Worm (Caenorhabditis elegans) whole organism, L1 larva: ENCODE measurements around the gene got-2.2.

Experiments used
- aly-2 ChIP-seq: fragments of 150-350 bp; optimal IDR thresholded peaks from 2 replicates; lab custom pipeline; 2014; ENCODE audit warnings: missing biosample characterization, missing genetic modification characterization
- ama-1 ChIP-seq: fragments of 150-350 bp; optimal IDR thresholded peaks from 2 replicates; lab custom pipeline; 2014
- ceh-90 ChIP-seq: sonication (generic microtip); optimal IDR thresholded peaks from 2 replicates; lab custom pipeline; 2016; ENCODE audit warnings: missing genetic modification characterization, missing compliant biosample characterization
- efl-1 ChIP-seq, 4 experiments: fragments of 150-350 bp; optimal IDR thresholded peaks in 3 of 4; peaks in 1 of 4; 1 replicate in 1 of 4; 2 replicates in 3 of 4; lab custom pipeline; 2014; ENCODE audit warnings: missing biosample characterization in 2 of 4, missing genetic modification characterization in 2 of 4, missing genetic modification reagents in 2 of 4
- lin-13 ChIP-seq: fragments of 150-350 bp; optimal IDR thresholded peaks from 2 replicates; lab custom pipeline; 2014; ENCODE audit warnings: missing biosample characterization, missing genetic modification reagents, missing genetic modification characterization
- lin-39 ChIP-seq: fragments of 150-350 bp; optimal IDR thresholded peaks from 2 replicates; lab custom pipeline; 2014; ENCODE audit warnings: missing biosample characterization, missing genetic modification reagents, missing genetic modification characterization
- mab-9 ChIP-seq: fragments of 200-800 bp; sonication (Bioruptor generic); IDR thresholded peaks from 2 replicates; pipeline ENCODE4 v1.3.6; 2022; ENCODE audit warnings: missing genetic modification reagents, missing genetic modification characterization, missing compliant biosample characterization
- mdl-1 ChIP-seq, 2 experiments: fragments of 150-350 bp; optimal IDR thresholded peaks; 2 replicates each; lab custom pipeline; 2014 to 2017; ENCODE audit warnings: missing biosample characterization in 2 of 2, missing genetic modification characterization in 2 of 2, inconsistent platforms in 1 of 2
- nhr-90 ChIP-seq: sonication (generic microtip); optimal IDR thresholded peaks from 2 replicates; lab custom pipeline; 2016; ENCODE audit warnings: mild to moderate bottlenecking, missing genetic modification characterization, missing compliant biosample characterization; ENCODE audit not compliant: poor library complexity
- pqm-1 ChIP-seq: sonication (generic microtip); optimal IDR thresholded peaks from 3 replicates; lab custom pipeline; 2017; ENCODE audit warnings: missing biosample characterization, missing genetic modification characterization
- snu-23 ChIP-seq: sonication (generic microtip); optimal IDR thresholded peaks from 2 replicates; lab custom pipeline; 2016; ENCODE audit warnings: missing genetic modification characterization, missing compliant biosample characterization
- unc-86 ChIP-seq: sonication (generic microtip); optimal IDR thresholded peaks from 2 replicates; lab custom pipeline; 2016; ENCODE audit warnings: missing genetic modification characterization, missing compliant biosample characterization

ce11 chrX:6245499-6245898, 4.7 kb downstream of the got-2.2 start:
- no peak for TF ChIP-seq pqm-1
- TF ChIP-seq lin-39 (tag; lab: Kevin White, UChicago): no peak
- TF ChIP-seq snu-23 (GFP tag; lab: Kevin White, UChicago): no peak
- TF ChIP-seq unc-86 (tag; lab: Kevin White, UChicago): no peak
- TF ChIP-seq nhr-90 (tag; lab: Kevin White, UChicago): no peak
- TF ChIP-seq mab-9 (GFP tag; lab: Robert Waterston, UW): no peak
- no peak for TF ChIP-seq aly-2
- TF ChIP-seq ama-1 (lab: Kevin White, UChicago): no peak
- TF ChIP-seq efl-1 (optimal IDR thresholded peaks at IDR 0.05; lab: Kevin White, UChicago): no peak
- TF ChIP-seq efl-1 (GFP tag; optimal IDR thresholded peaks at IDR 0.05 in 1 of 2; lab: Kevin White, UChicago): no peak
- TF ChIP-seq ceh-90: no peak
- no peak for TF ChIP-seq mdl-1 (tag; optimal IDR thresholded peaks at IDR 0.05; lab: Kevin White, UChicago)
- no peak for TF ChIP-seq lin-13 (GFP tag; lab: Kevin White, UChicago)
